Worm (Caenorhabditis elegans) whole organism, mixed stage, embryonic: ENCODE data around the gene T07H3.7.

Source experiments
- bed-3 ChIP-seq: fragments of 200-800 bp; sonication (Bioruptor generic); optimal IDR thresholded peaks from 3 replicates; lab custom pipeline; 2018; ENCODE audit warnings: mild to moderate bottlenecking, missing genetic modification characterization, moderate library complexity, missing compliant biosample characterization
- blmp-1 ChIP-seq: fragments of 150-350 bp; optimal IDR thresholded peaks from 2 replicates; lab custom pipeline; 2014; ENCODE audit warnings: missing biosample characterization, missing genetic modification characterization
- ceh-39 ChIP-seq: fragments of 150-350 bp; optimal IDR thresholded peaks from 2 replicates; lab custom pipeline; 2014; ENCODE audit warnings: missing biosample characterization, missing genetic modification characterization
- ceh-43 ChIP-seq: fragments of 200-800 bp; sonication (Bioruptor generic); optimal IDR thresholded peaks from 2 replicates; lab custom pipeline; 2018; ENCODE audit warnings: mild to moderate bottlenecking, missing genetic modification characterization, moderate library complexity, missing compliant biosample characterization
- ceh-83 ChIP-seq: fragments of 200-800 bp; sonication (Bioruptor generic); optimal IDR thresholded peaks from 2 replicates; lab custom pipeline; 2018; ENCODE audit warnings: mild to moderate bottlenecking, missing genetic modification characterization, missing compliant biosample characterization
- cnd-1 ChIP-seq: fragments of 200-800 bp; sonication (Bioruptor generic); optimal IDR thresholded peaks from 2 replicates; lab custom pipeline; 2018; ENCODE audit warnings: mild to moderate bottlenecking, missing genetic modification characterization, missing compliant biosample characterization
- drap-1 ChIP-seq: fragments of 200-800 bp; sonication (Bioruptor generic); optimal IDR thresholded peaks from 3 replicates; lab custom pipeline; 2018; ENCODE audit warnings: mild to moderate bottlenecking, missing genetic modification characterization, missing compliant biosample characterization
- elt-1 ChIP-seq: sonication (generic microtip); optimal IDR thresholded peaks from 2 replicates; lab custom pipeline; 2017; ENCODE audit warnings: missing genetic modification characterization, mild to moderate bottlenecking, missing compliant biosample characterization, antibody characterized with exemption, moderate library complexity, borderline replicate concordance; ENCODE audit not compliant: insufficient read depth
- elt-3 ChIP-seq: fragments of 150-350 bp; optimal IDR thresholded peaks from 2 replicates; lab custom pipeline; 2014; ENCODE audit warnings: missing biosample characterization, missing genetic modification characterization
- flh-1 ChIP-seq: fragments of 200-800 bp; sonication (Bioruptor generic); optimal IDR thresholded peaks from 2 replicates; lab custom pipeline; 2018; ENCODE audit warnings: mild to moderate bottlenecking, missing genetic modification characterization, moderate library complexity, missing compliant biosample characterization
- ham-2 ChIP-seq: fragments of 200-800 bp; sonication (Bioruptor generic); optimal IDR thresholded peaks from 2 replicates; lab custom pipeline; 2018; ENCODE audit warnings: mild to moderate bottlenecking, missing genetic modification characterization, missing compliant biosample characterization
- hlh-1 ChIP-seq: fragments of 150-350 bp; optimal IDR thresholded peaks from 2 replicates; lab custom pipeline; 2014; ENCODE audit warnings: missing biosample characterization, missing genetic modification reagents, missing genetic modification characterization
- lin-32 ChIP-seq: fragments of 200-800 bp; sonication (Bioruptor generic); optimal IDR thresholded peaks from 2 replicates; lab custom pipeline; 2018; ENCODE audit warnings: mild to moderate bottlenecking, missing genetic modification characterization, missing compliant biosample characterization
- lsy-2 ChIP-seq: fragments of 150-350 bp; optimal IDR thresholded peaks from 2 replicates; lab custom pipeline; 2014; ENCODE audit warnings: missing biosample characterization, missing genetic modification characterization
- mab-5 ChIP-seq: fragments of 150-350 bp; optimal IDR thresholded peaks from 2 replicates; lab custom pipeline; 2014; ENCODE audit warnings: missing biosample characterization, missing genetic modification characterization
- mep-1 ChIP-seq: fragments of 150-350 bp; optimal IDR thresholded peaks from 2 replicates; lab custom pipeline; 2017; ENCODE audit warnings: missing biosample characterization, missing genetic modification reagents, missing genetic modification characterization, inconsistent platforms
- mls-2 ChIP-seq: sonication (generic microtip); optimal IDR thresholded peaks from 2 replicates; lab custom pipeline; 2016; ENCODE audit warnings: mild to moderate bottlenecking, missing genetic modification characterization, moderate library complexity, missing compliant biosample characterization
- nhr-12 ChIP-seq: fragments of 150-350 bp; optimal IDR thresholded peaks from 2 replicates; lab custom pipeline; 2014; ENCODE audit warnings: missing biosample characterization, missing genetic modification characterization
- nhr-2 ChIP-seq: fragments of 150-350 bp; optimal IDR thresholded peaks from 2 replicates; lab custom pipeline; 2014; ENCODE audit warnings: missing biosample characterization, missing genetic modification characterization
- nhr-237 ChIP-seq: fragments of 150-350 bp; optimal IDR thresholded peaks from 2 replicates; lab custom pipeline; 2014; ENCODE audit warnings: missing biosample characterization, missing genetic modification characterization
- nhr-28 ChIP-seq: fragments of 150-350 bp; optimal IDR thresholded peaks from 2 replicates; lab custom pipeline; 2014; ENCODE audit warnings: missing biosample characterization, missing genetic modification characterization
- nhr-76 ChIP-seq: sonication (generic microtip); optimal IDR thresholded peaks from 2 replicates; lab custom pipeline; 2017; ENCODE audit warnings: missing biosample characterization, missing genetic modification characterization
- sem-2 ChIP-seq: fragments of 200-800 bp; sonication (Bioruptor generic); optimal IDR thresholded peaks from 2 replicates; lab custom pipeline; 2018; ENCODE audit warnings: mild to moderate bottlenecking, missing genetic modification characterization, missing compliant biosample characterization
- snpc-4 ChIP-seq: fragments of 150-350 bp; optimal IDR thresholded peaks from 2 replicates; lab custom pipeline; 2014; ENCODE audit warnings: missing biosample characterization, missing genetic modification characterization
- sptf-1 ChIP-seq: sonication (generic microtip); optimal IDR thresholded peaks from 2 replicates; lab custom pipeline; 2017; ENCODE audit warnings: mild to moderate bottlenecking, missing genetic modification characterization, moderate library complexity, missing compliant biosample characterization
- tbx-8 ChIP-seq: fragments of 200-800 bp; sonication (Bioruptor generic); optimal IDR thresholded peaks from 2 replicates; lab custom pipeline; 2018; ENCODE audit warnings: mild to moderate bottlenecking, missing genetic modification characterization, moderate library complexity, missing compliant biosample characterization
- unc-39 ChIP-seq: fragments of 150-350 bp; optimal IDR thresholded peaks from 2 replicates; lab custom pipeline; 2014; ENCODE audit warnings: missing biosample characterization, missing genetic modification characterization
- unc-62 ChIP-seq: fragments of 150-350 bp; optimal IDR thresholded peaks from 2 replicates; lab custom pipeline; 2014; ENCODE audit warnings: missing biosample characterization, missing genetic modification reagents, missing genetic modification characterization
- zip-8 ChIP-seq: fragments of 150-350 bp; optimal IDR thresholded peaks from 2 replicates; lab custom pipeline; 2014; ENCODE audit warnings: missing biosample characterization, missing genetic modification characterization
- ztf-11 ChIP-seq: fragments of 150-350 bp; optimal IDR thresholded peaks from 2 replicates; lab custom pipeline; 2014; ENCODE audit warnings: missing biosample characterization, missing genetic modification characterization

Gene T07H3.7

ce11 chrII:1576772-1577171 lies 13.0 kb downstream of the T07H3.7 start:
- no peak for TF ChIP-seq elt-1 (tag; lab: Kevin White, UChicago)
- no peak for TF ChIP-seq ceh-83
- TF ChIP-seq elt-3 = no peak
- no peak for TF ChIP-seq ceh-43 (GFP tag; lab: Kevin White, UChicago)
- no peak for TF ChIP-seq sem-2 (GFP tag; lab: Kevin White, UChicago)
- no peak for TF ChIP-seq unc-62
- TF ChIP-seq snpc-4 = no peak
- TF ChIP-seq nhr-76 (tag; lab: Kevin White, UChicago) = no peak

ce11 chrII:1576030-1576429 lies 13.7 kb downstream of the T07H3.7 start, which contains the start of gene K05F6.10:
Gene K05F6.10, minus strand, starts transcription at chrII:1576130.
- TF ChIP-seq drap-1 = no peak
- TF ChIP-seq ceh-43 (GFP tag; lab: Kevin White, UChicago) = no peak
- TF ChIP-seq ztf-11 (tag; lab: Kevin White, UChicago) = no peak
- TF ChIP-seq cnd-1 (tag; lab: Kevin White, UChicago) = no peak

ce11 chrII:1571032-1571431 lies 18.7 kb downstream of the T07H3.7 start, which contains the start of gene fbxb-46:
Gene fbxb-46, minus strand, starts transcription at chrII:1571132.
- TF ChIP-seq flh-1 (GFP tag; lab: Kevin White, UChicago) (no peak), mep-1 (no peak), nhr-76 (tag; lab: Kevin White, UChicago) (no peak), elt-1 (tag; lab: Kevin White, UChicago) (no peak), zip-8 (tag; lab: Kevin White, UChicago) (no peak)

- no peak for TF ChIP-seq snpc-4
- TF ChIP-seq ztf-11 (tag; lab: Kevin White, UChicago) = no peak
- TF ChIP-seq sptf-1 = no peak
- no peak for TF ChIP-seq mep-1
- no peak for TF ChIP-seq cnd-1 (tag; lab: Kevin White, UChicago)
- no peak for TF ChIP-seq unc-62
- no peak for TF ChIP-seq lsy-2 (tag; lab: Kevin White, UChicago)
- TF ChIP-seq nhr-12 (tag; lab: Kevin White, UChicago) = no peak
- TF ChIP-seq lin-32 (GFP tag; lab: Kevin White, UChicago) = no peak
- TF ChIP-seq mls-2 (tag; lab: Kevin White, UChicago) = no peak
- no peak for TF ChIP-seq ceh-83
- TF ChIP-seq bed-3 (GFP tag; lab: Kevin White, UChicago) = no peak
- TF ChIP-seq ceh-39 = no peak
- no peak for TF ChIP-seq drap-1
- no peak for TF ChIP-seq mab-5 (tag; lab: Kevin White, UChicago)
Observed at ce11 chrII:1568214-1568613, 21.5 kb downstream of the T07H3.7 start, which contains the start of gene fbxb-49. Gene fbxb-49, plus strand, starts transcription at chrII:1568514.

- TF ChIP-seq nhr-28 (tag; lab: Kevin White, UChicago) = no peak
- TF ChIP-seq lsy-2 (tag; lab: Kevin White, UChicago) = no peak
- no peak for TF ChIP-seq ham-2 (GFP tag; lab: Kevin White, UChicago)
- no peak for TF ChIP-seq nhr-2 (tag; lab: Kevin White, UChicago)
- TF ChIP-seq bed-3 (GFP tag; lab: Kevin White, UChicago) = no peak
- TF ChIP-seq unc-62 = no peak
- no peak for TF ChIP-seq hlh-1 (tag; lab: Kevin White, UChicago)
- no peak for TF ChIP-seq snpc-4
- no peak for TF ChIP-seq elt-1 (tag; lab: Kevin White, UChicago)
- TF ChIP-seq elt-3 = no peak
- TF ChIP-seq zip-8 (tag; lab: Kevin White, UChicago) = no peak
- TF ChIP-seq, all 35 proteins: peak for 0
Observed at ce11 chrII:1567646-1568045, 22.1 kb downstream of the T07H3.7 start, which contains the start of gene K05F6.8. Gene K05F6.8, minus strand, starts transcription at chrII:1567746.

- TF ChIP-seq ham-2 (GFP tag; lab: Kevin White, UChicago) = no peak
- no peak for TF ChIP-seq ceh-43 (GFP tag; lab: Kevin White, UChicago)
- no peak for TF ChIP-seq zip-8 (tag; lab: Kevin White, UChicago)
- TF ChIP-seq unc-39 (tag; lab: Kevin White, UChicago) = no peak
- TF ChIP-seq nhr-237 = no peak
- no peak for TF ChIP-seq blmp-1 (tag; lab: Kevin White, UChicago)
- TF ChIP-seq sptf-1 = no peak
- no peak for TF ChIP-seq nhr-12 (tag; lab: Kevin White, UChicago)
- TF ChIP-seq nhr-28 (tag; lab: Kevin White, UChicago) = no peak
- TF ChIP-seq tbx-8 (GFP tag; lab: Kevin White, UChicago) = no peak
- no peak for TF ChIP-seq lsy-2 (tag; lab: Kevin White, UChicago)
- TF ChIP-seq nhr-2 (tag; lab: Kevin White, UChicago) = no peak
Observed at ce11 chrII:1561863-1562262, 27.9 kb downstream of the T07H3.7 start, which contains the start of gene K05F6.14. Gene K05F6.14, plus strand, starts transcription at chrII:1562163.
